Worm (Caenorhabditis elegans): ENCODE measurements around the gene glt-3.

Gene glt-3

DNA sequence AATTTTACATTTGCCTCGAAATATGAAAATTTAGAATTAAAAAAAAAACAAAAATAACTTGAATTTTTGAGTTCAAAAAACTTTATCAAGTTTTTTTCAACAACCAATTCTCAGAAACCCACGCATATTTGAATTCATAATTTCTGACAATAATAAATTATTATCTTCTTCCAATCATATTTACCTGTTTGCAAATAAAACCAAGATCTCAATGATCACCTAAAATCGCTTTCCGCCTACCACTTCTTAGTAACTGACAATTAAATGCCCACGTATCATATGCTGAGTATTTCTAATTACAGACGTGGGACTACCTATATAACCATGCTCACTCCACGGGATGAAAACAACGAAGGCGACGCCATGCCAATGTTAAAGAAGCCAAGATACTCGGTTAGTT is 31.6 kb downstream of the glt-3 start, which contains the start of gene pps-1:
pps-1 (plus strand) TSS at position 301 of the 400 bp plus-strand sequence.
- TF ChIP-seq crh-2 (tag; optimal IDR thresholded peaks at IDR 0.05), result no peak
- no peak for TF ChIP-seq Y55F3AM.14 (GFP tag; optimal IDR thresholded peaks at IDR 0.05)
- no peak for TF ChIP-seq elt-1 (tag; optimal IDR thresholded peaks at IDR 0.05)
- TF ChIP-seq sma-3 (GFP tag; optimal IDR thresholded peaks at IDR 0.05), result no peak
- no peak for TF ChIP-seq sem-4 (tag; optimal IDR thresholded peaks at IDR 0.05)
- TF ChIP-seq nhr-11 (tag; optimal IDR thresholded peaks at IDR 0.05), result no peak
- no peak for TF ChIP-seq mab-5 (tag; optimal IDR thresholded peaks at IDR 0.05)
- no peak for TF ChIP-seq alr-1 (tag; optimal IDR thresholded peaks at IDR 0.05)
- no peak for TF ChIP-seq lin-13 (GFP tag; optimal IDR thresholded peaks at IDR 0.05)
- no peak for TF ChIP-seq F13H6.1 (tag; optimal IDR thresholded peaks at IDR 0.05)
- no peak for TF ChIP-seq ztf-4 (tag; optimal IDR thresholded peaks at IDR 0.05)
- no peak for TF ChIP-seq ztf-1 (GFP tag; conservative IDR thresholded peaks at IDR 0.05)
- no peak for TF ChIP-seq nhr-21 (tag; optimal IDR thresholded peaks at IDR 0.05)
- TF ChIP-seq ztf-11 (tag; optimal IDR thresholded peaks at IDR 0.05), result no peak
- no peak for TF ChIP-seq snpc-4 (tag; optimal IDR thresholded peaks at IDR 0.05)
- TF ChIP-seq egl-27 (tag; optimal IDR thresholded peaks at IDR 0.05), result no peak
- no peak for TF ChIP-seq peb-1 (tag; optimal IDR thresholded peaks at IDR 0.05)

DNA sequence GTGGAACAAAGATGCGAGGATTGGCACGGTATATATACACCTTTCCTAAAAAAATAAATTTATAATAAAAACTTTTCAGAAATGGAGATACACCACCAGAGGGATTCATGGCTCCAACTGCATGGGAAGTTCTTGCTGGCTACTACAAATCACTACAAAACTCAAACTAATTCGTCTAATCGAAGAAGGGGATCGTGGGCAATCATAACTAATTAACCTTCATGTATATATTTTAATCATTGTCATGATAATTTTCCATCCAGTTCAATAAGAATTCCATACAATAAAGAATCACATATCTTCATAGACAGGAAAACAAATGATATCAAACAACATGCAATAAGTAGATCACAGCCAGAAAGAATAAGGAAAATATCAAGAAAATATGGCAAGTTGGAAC is 34.0 kb downstream of the glt-3 start:
- TF ChIP-seq ceh-82 (tag; optimal IDR thresholded peaks at IDR 0.05) (no peak), nhr-129 (tag; optimal IDR thresholded peaks at IDR 0.05) (no peak), alr-1 (tag; optimal IDR thresholded peaks at IDR 0.05) (no peak), sma-3 (GFP tag; optimal IDR thresholded peaks at IDR 0.05) (no peak), nhr-237 (tag; optimal IDR thresholded peaks at IDR 0.05) (no peak), nhr-6 (tag; optimal IDR thresholded peaks at IDR 0.05) (no peak), ama-1 (optimal IDR thresholded peaks at IDR 0.05) (no peak), lin-13 (GFP tag; optimal IDR thresholded peaks at IDR 0.05) (no peak)

DNA sequence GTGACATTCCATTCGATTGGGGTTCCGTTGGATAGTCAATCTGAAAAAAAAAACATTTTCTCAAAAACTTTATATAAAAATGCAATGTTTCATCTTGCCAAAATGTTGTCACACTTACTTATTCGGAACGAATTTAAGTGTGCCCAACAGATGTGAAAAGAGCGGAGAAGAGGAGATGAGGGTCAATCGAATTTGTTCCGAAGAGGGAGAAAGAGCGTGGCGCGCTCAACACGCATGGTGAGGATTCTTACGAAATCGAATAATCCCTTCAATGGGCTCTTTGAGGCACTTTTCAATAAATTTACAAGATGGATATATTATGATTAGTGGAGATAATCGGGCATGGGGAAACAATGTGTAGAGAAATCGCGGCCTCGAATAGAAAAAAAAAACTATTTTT is 40.8 kb downstream of the glt-3 start:
- no peak for TF ChIP-seq snpc-4 (tag; optimal IDR thresholded peaks at IDR 0.05)
- no peak for TF ChIP-seq ztf-11 (tag; optimal IDR thresholded peaks at IDR 0.05)
- peak; percentile 34 for TF ChIP-seq zag-1 (tag; optimal IDR thresholded peaks at IDR 0.05)
- TF ChIP-seq unc-39 (tag; optimal IDR thresholded peaks at IDR 0.05), result no peak
- TF ChIP-seq lin-13 (GFP tag; optimal IDR thresholded peaks at IDR 0.05), result no peak
- TF ChIP-seq R02D3.7 (tag; optimal IDR thresholded peaks at IDR 0.05), result no peak
- no peak for TF ChIP-seq sma-3 (GFP tag; optimal IDR thresholded peaks at IDR 0.05)

DNA sequence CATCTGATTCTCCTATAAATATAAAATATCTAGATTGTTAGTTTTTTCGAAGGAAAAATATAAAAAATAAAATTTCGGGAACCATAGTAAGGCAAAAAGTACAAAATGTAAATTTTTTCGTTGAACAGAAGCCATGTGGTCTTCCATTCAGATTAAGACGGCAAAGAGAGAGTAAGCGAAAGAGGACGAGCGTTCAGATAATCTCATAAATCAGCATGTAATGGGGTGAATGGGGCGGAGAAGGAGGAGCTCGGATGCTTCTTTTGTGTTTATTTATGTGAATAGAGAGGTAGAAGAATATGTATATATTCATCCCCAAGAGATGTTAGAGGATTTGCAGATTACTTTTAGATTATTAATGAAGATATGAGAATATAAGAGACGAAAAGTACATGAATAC is 44.3 kb downstream of the glt-3 start, which contains the start of gene pxf-1:
pxf-1 (minus strand) TSS at position 14 of the 400 bp plus-strand sequence.
- TF ChIP-seq skn-1 (tag; optimal IDR thresholded peaks at IDR 0.05), result no peak
- TF ChIP-seq mab-5 (tag; optimal IDR thresholded peaks at IDR 0.05), result peak; percentile 39

DNA sequence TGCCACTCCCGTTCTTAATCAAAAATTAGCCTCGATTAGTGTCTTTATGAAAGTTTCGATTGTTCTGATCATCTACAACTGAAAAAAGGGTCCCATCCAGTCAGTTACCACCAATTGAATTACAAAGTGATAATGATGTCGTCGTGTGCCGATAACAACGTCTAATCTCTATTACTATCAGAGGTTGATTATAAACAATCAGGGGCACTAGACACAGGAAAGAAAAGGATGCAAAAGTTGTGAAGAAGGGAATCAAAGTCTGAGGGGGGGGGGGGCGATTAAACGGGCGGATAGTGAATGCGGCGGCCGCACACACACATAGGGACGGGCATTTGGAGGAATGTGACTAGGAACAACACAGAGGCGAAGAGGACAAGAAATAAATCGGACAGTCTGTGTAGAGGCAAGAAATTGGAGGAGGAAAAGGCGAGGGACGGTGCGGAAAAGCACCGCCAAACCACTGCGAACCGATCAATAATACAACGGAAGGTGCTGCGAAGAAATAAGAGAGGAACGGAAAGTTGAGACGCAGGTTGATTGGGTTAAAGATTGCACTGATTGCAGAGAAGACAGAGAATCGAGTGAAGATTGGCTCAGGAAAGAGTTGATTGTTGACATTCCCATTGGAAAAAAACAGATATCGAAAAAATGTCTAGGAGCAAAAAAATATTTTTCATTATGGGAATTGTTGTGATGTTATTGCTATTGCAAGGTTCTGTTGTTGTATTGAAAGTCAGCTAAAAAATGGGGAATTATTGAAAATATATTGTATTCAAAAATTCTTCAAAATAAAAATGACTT is 45.1 kb downstream of the glt-3 start:
- TF ChIP-seq gmeb-1 (tag; optimal IDR thresholded peaks at IDR 0.05) (no peak), nhr-25 (tag; optimal IDR thresholded peaks at IDR 0.05) (no peak), sem-4 (tag; optimal IDR thresholded peaks at IDR 0.05) (peak; percentile 12), fos-1 (tag; optimal IDR thresholded peaks at IDR 0.05) (no peak), nhr-12 (tag; optimal IDR thresholded peaks at IDR 0.05) (no peak), ceh-82 (tag; optimal IDR thresholded peaks at IDR 0.05) (no peak), peb-1 (tag; optimal IDR thresholded peaks at IDR 0.05) (peak; percentile 42), F13H6.1 (tag; optimal IDR thresholded peaks at IDR 0.05) (peak; percentile 4), nhr-237 (tag; optimal IDR thresholded peaks at IDR 0.05) (no peak), ZK546.5 (tag; optimal IDR thresholded peaks at IDR 0.05) (no peak), lin-39 (tag; optimal IDR thresholded peaks at IDR 0.05) (no peak), lsy-2 (tag; optimal IDR thresholded peaks at IDR 0.05) (peak in 1 of 2 experiments; percentile 16), ztf-1 (GFP tag; conservative IDR thresholded peaks at IDR 0.05) (no peak), C34F6.9 (tag; optimal IDR thresholded peaks at IDR 0.05) (peak; percentile 15), dmd-4 (tag; optimal IDR thresholded peaks at IDR 0.05) (no peak), aly-2 (tag; optimal IDR thresholded peaks at IDR 0.05) (no peak)
